Fruit fly (Drosophila melanogaster) S2 (cell line): ENCODE measurements around the gene CG18273.

ENCODE experiments used
- CG8478 ChIP-seq: fragments of >200 bp; optimal IDR thresholded peaks from 2 replicates; lab custom pipeline; 2018
- CTCF ChIP-seq, 2 experiments: fragments of >200 bp; optimal IDR thresholded peaks; 2 replicates each; lab custom pipeline; 2018

DNA sequence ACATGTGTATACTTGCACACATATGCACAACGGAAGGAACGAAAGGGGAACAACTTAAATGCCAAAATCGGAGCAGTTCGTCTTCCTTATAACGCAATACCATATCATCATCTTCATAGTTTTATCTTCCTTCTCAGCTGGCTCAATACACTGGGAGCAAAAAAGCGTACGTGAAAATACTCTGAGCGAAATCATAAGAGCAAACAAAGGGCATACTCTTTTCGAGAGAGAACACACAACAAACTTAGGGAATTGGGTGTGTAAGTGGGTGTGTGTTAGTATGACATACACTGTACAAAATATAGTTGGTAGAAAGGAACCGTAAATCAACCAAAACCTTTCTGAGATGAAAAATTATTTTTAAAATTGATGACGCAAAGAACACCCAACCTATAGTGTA, 25.1 kb upstream of the CG18273 start:
- no peak for TF ChIP-seq CG8478
- TF ChIP-seq CTCF (optimal IDR thresholded peaks at IDR 0.05; lab: Kevin White, UChicago): no peak
